Worm (Caenorhabditis elegans) whole organism, L1 larva: ENCODE measurements around the gene dod-21.

Source experiments
- blmp-1 ChIP-seq: fragments of 150-350 bp; optimal IDR thresholded peaks from 2 replicates; lab custom pipeline; 2014; ENCODE audit warnings: missing biosample characterization, missing genetic modification characterization
- ceh-63 ChIP-seq: fragments of 200-800 bp; sonication (Bioruptor generic); optimal IDR thresholded peaks from 2 replicates; lab custom pipeline; 2018; ENCODE audit warnings: mild to moderate bottlenecking, missing genetic modification characterization, missing compliant biosample characterization
- elt-2 ChIP-seq: sonication (generic microtip); optimal IDR thresholded peaks from 2 replicates; lab custom pipeline; 2016; ENCODE audit warnings: missing genetic modification characterization, mild to moderate bottlenecking, inconsistent platforms, missing compliant biosample characterization, missing genetic modification reagents
- fkh-4 ChIP-seq: sonication (generic microtip); optimal IDR thresholded peaks from 2 replicates; lab custom pipeline; 2016; ENCODE audit warnings: missing compliant biosample characterization, missing genetic modification characterization, borderline replicate concordance
- fos-1 ChIP-seq: fragments of 150-350 bp; optimal IDR thresholded peaks from 2 replicates; lab custom pipeline; 2014; ENCODE audit warnings: missing biosample characterization, missing genetic modification characterization
- nhr-237 ChIP-seq: fragments of 150-350 bp; optimal IDR thresholded peaks from 2 replicates; lab custom pipeline; 2014; ENCODE audit warnings: missing biosample characterization, missing genetic modification characterization
- pqm-1 ChIP-seq: sonication (generic microtip); optimal IDR thresholded peaks from 3 replicates; lab custom pipeline; 2017; ENCODE audit warnings: missing biosample characterization, missing genetic modification characterization
- skn-1 ChIP-seq: fragments of 150-350 bp; optimal IDR thresholded peaks from 2 replicates; lab custom pipeline; 2014; ENCODE audit warnings: missing biosample characterization, missing genetic modification characterization
- snu-23 ChIP-seq: sonication (generic microtip); optimal IDR thresholded peaks from 2 replicates; lab custom pipeline; 2016; ENCODE audit warnings: missing genetic modification characterization, missing compliant biosample characterization
- sptf-1 ChIP-seq: fragments of 150-350 bp; optimal IDR thresholded peaks from 2 replicates; lab custom pipeline; 2014; ENCODE audit warnings: missing biosample characterization, missing genetic modification characterization
- unc-62 ChIP-seq: fragments of 150-350 bp; optimal IDR thresholded peaks from 2 replicates; lab custom pipeline; 2014; ENCODE audit warnings: missing biosample characterization, missing genetic modification reagents, missing genetic modification characterization
- ztf-4 ChIP-seq: fragments of 150-350 bp; optimal IDR thresholded peaks from 2 replicates; lab custom pipeline; 2014; ENCODE audit warnings: missing biosample characterization, missing genetic modification characterization

ce11 chrIV:12903687-12904086 lies 32.9 kb upstream of the dod-21 start:
- TF ChIP-seq ceh-63 (GFP tag; lab: Kevin White, UChicago) (no peak), sptf-1 (tag; lab: Kevin White, UChicago) (no peak), ztf-4 (tag; lab: Kevin White, UChicago) (no peak), skn-1 (no peak), snu-23 (no peak), pqm-1 (tag; lab: Kevin White, UChicago) (no peak), unc-62 (no peak), blmp-1 (tag; lab: Kevin White, UChicago) (no peak), fos-1 (tag; lab: Kevin White, UChicago) (no peak), fkh-4 (tag; lab: Kevin White, UChicago) (no peak), nhr-237 (tag; lab: Kevin White, UChicago) (no peak), elt-2 (tag; lab: Kevin White, UChicago) (no peak)
